Worm (Caenorhabditis elegans): Measurements from ENCODE around the gene snf-12.

DNA sequence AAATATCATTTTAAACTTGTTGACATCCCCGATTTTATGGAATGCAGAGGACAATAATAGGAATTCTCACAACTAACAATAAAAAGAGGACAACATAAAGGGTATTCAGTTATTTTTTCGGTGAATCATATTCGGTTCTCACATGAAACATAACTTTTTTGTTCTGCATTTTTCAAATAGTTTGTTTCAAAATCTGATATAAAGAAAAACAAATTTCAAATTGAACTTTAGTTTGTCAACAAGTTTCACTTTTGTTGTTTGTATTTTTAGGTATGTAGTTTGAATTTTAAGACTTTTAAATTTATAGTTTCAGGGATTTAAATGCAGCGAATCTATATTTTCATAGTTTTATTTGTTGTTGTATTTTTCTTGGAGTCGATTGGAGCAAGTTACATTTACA, 33.3 kb downstream of the snf-12 start, which contains the start of gene F47E1.4:
- TF ChIP-seq hpl-2 (GFP tag; optimal IDR thresholded peaks at IDR 0.05) (no peak), Y116A8C.19 (tag; optimal IDR thresholded peaks at IDR 0.05; ENCODE audit: borderline replicate concordance) (no peak), lin-13 (GFP tag; optimal IDR thresholded peaks at IDR 0.05) (no peak), lin-15B (tag; optimal IDR thresholded peaks at IDR 0.05) (no peak)

Measured in whole organism, L1 larva.